Worm (Caenorhabditis elegans): ENCODE data around the gene sgnh-1.

- TF ChIP-seq elt-1 (tag; optimal IDR thresholded peaks at IDR 0.05; ENCODE audit: borderline replicate concordance, insufficient read depth) (no peak), blmp-1 (tag; optimal IDR thresholded peaks at IDR 0.05) (no peak), ztf-11 (tag; optimal IDR thresholded peaks at IDR 0.05) (no peak), mep-1 (tag; optimal IDR thresholded peaks at IDR 0.05) (no peak), nhr-28 (tag; optimal IDR thresholded peaks at IDR 0.05) (no peak), ceh-43 (GFP tag; optimal IDR thresholded peaks at IDR 0.05) (no peak), snpc-4 (tag; optimal IDR thresholded peaks at IDR 0.05) (no peak), elt-3 (tag; optimal IDR thresholded peaks at IDR 0.05) (no peak), lin-32 (GFP tag; optimal IDR thresholded peaks at IDR 0.05) (no peak), unc-120 (tag; optimal IDR thresholded peaks at IDR 0.05; ENCODE audit: poor library complexity, severe bottlenecking) (no peak), pha-4 (tag; optimal IDR thresholded peaks at IDR 0.05) (no peak), lsy-2 (tag; optimal IDR thresholded peaks at IDR 0.05) (no peak)
Observed at ce11 chrIV:4937647-4938046, 47.9 kb downstream of the sgnh-1 start, which contains the start of gene fbxa-86.
